Worm (Caenorhabditis elegans): ENCODE measurements around the gene F41C3.8.

DNA sequence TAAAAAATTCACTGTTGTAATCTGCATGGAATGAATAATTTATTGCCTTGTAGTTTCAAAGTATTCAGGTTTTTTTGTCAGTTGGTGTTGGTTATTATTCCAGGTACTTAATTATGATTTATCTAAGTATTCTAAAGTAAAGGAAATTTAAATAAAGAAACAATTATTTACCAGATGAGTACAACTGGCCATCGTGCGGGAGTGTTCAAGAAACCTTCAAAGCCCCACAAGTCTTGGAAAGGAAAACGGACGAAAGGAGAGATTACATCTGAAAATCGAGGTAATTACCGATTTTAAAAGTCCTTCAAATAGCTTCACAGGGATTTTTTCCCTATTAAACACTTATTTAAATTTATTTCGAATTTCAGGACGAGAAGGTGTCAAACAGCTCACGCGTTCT lies 5.7 kb upstream of the F41C3.8 start, which contains the start of gene tag-151:
- TF ChIP-seq fkh-4 (tag; optimal IDR thresholded peaks at IDR 0.05; ENCODE audit: borderline replicate concordance) (no peak), nhr-237 (tag; optimal IDR thresholded peaks at IDR 0.05) (no peak), lin-15B (tag; optimal IDR thresholded peaks at IDR 0.05) (no peak), nhr-76 (tag; optimal IDR thresholded peaks at IDR 0.05) (no peak), aly-2 (tag; optimal IDR thresholded peaks at IDR 0.05) (no peak), lin-13 (GFP tag; optimal IDR thresholded peaks at IDR 0.05) (no peak), fos-1 (tag; optimal IDR thresholded peaks at IDR 0.05) (no peak)
